Fruit fly (Drosophila melanogaster) whole organism, embryonic: ENCODE measurements around the gene Trim9.

ENCODE experiments used
- CG10462 ChIP-seq: fragments of 200-800 bp; sonication (Bioruptor generic); optimal IDR thresholded peaks from 2 replicates; lab custom pipeline; 2016; ENCODE audit warnings: missing biosample characterization, missing genetic modification characterization
- CG10654 ChIP-seq: fragments of 200-800 bp; sonication (Bioruptor generic); optimal IDR thresholded peaks from 2 replicates; lab custom pipeline; 2016; ENCODE audit warnings: missing biosample characterization, missing genetic modification characterization
- CG11085 ChIP-seq: fragments of 200-800 bp; sonication (Bioruptor generic); IDR thresholded peaks from 2 replicates; pipeline ENCODE4 v1.3.6; 2022; ENCODE audit warnings: missing biosample characterization, missing genetic modification characterization
- CG11398 ChIP-seq: fragments of 200-800 bp; sonication (Bioruptor generic); optimal IDR thresholded peaks from 2 replicates; lab custom pipeline; 2016; ENCODE audit warnings: missing biosample characterization, missing genetic modification characterization
- CG12104 ChIP-seq: fragments of 200-800 bp; sonication (Bioruptor generic); optimal IDR thresholded peaks from 3 replicates; lab custom pipeline; 2016; ENCODE audit warnings: missing biosample characterization, missing genetic modification characterization
- CG12744 ChIP-seq: fragments of 200-800 bp; sonication (Bioruptor generic); optimal IDR thresholded peaks from 2 replicates; lab custom pipeline; 2016; ENCODE audit warnings: missing biosample characterization, missing genetic modification characterization
- CG1832 ChIP-seq: fragments of 200-800 bp; sonication (Bioruptor generic); optimal IDR thresholded peaks from 2 replicates; lab custom pipeline; 2017; ENCODE audit warnings: missing biosample characterization, mild to moderate bottlenecking, missing genetic modification characterization, inconsistent platforms
- CG18619 ChIP-seq: fragments of 200-800 bp; sonication (Bioruptor generic); optimal IDR thresholded peaks from 3 replicates; lab custom pipeline; 2017; ENCODE audit warnings: missing biosample characterization, mild to moderate bottlenecking, missing genetic modification characterization
- CG18764 ChIP-seq: fragments of 200-800 bp; sonication (Bioruptor generic); optimal IDR thresholded peaks from 3 replicates; lab custom pipeline; 2016; ENCODE audit warnings: missing biosample characterization, missing genetic modification characterization
- CG3065 ChIP-seq: fragments of 200-800 bp; sonication (Bioruptor generic); optimal IDR thresholded peaks from 2 replicates; lab custom pipeline; 2016; ENCODE audit warnings: missing biosample characterization, missing genetic modification characterization
- CG31224 ChIP-seq: fragments of 200-800 bp; sonication (Bioruptor generic); IDR thresholded peaks from 2 replicates; pipeline ENCODE4 v1.3.6; 2022; ENCODE audit warnings: missing biosample characterization, missing genetic modification characterization
- CG3847 ChIP-seq: fragments of 200-800 bp; sonication (Bioruptor generic); IDR thresholded peaks from 2 replicates; pipeline ENCODE4 v1.3.6; 2022; ENCODE audit warnings: missing biosample characterization, missing genetic modification characterization
- CG3995 ChIP-seq: fragments of 200-800 bp; sonication (Bioruptor generic); optimal IDR thresholded peaks from 3 replicates; lab custom pipeline; 2016; ENCODE audit warnings: missing biosample characterization, missing genetic modification characterization
- CG4328 ChIP-seq: fragments of 200-800 bp; sonication (Bioruptor generic); optimal IDR thresholded peaks from 3 replicates; lab custom pipeline; 2017; ENCODE audit warnings: missing biosample characterization, missing genetic modification reagents, missing genetic modification characterization
- CG4360 ChIP-seq: fragments of 200-800 bp; sonication (Bioruptor generic); IDR thresholded peaks from 2 replicates; pipeline ENCODE4 v1.3.6; 2022; ENCODE audit warnings: missing biosample characterization, missing genetic modification characterization
- CG6175 ChIP-seq: fragments of 200-800 bp; sonication (Bioruptor generic); IDR thresholded peaks from 3 replicates; pipeline ENCODE4 v1.3.6; 2022; ENCODE audit warnings: missing biosample characterization, missing genetic modification characterization
- CG6254 ChIP-seq: fragments of 200-800 bp; sonication (Bioruptor generic); optimal IDR thresholded peaks from 3 replicates; lab custom pipeline; 2017; ENCODE audit warnings: mild to moderate bottlenecking, missing biosample characterization, missing genetic modification reagents, missing genetic modification characterization
- CG7839 ChIP-seq: fragments of 200-800 bp; sonication (Bioruptor generic); optimal IDR thresholded peaks from 3 replicates; lab custom pipeline; 2018; ENCODE audit warnings: missing biosample characterization, mild to moderate bottlenecking, missing genetic modification characterization, moderate library complexity
- CG7928 ChIP-seq: fragments of 200-800 bp; sonication (Bioruptor generic); optimal IDR thresholded peaks from 2 replicates; lab custom pipeline; 2017; ENCODE audit warnings: missing biosample characterization, mild to moderate bottlenecking, missing genetic modification characterization
- CG8359 ChIP-seq: fragments of 200-800 bp; sonication (Bioruptor generic); optimal IDR thresholded peaks from 2 replicates; lab custom pipeline; 2017; ENCODE audit warnings: missing biosample characterization, mild to moderate bottlenecking, missing genetic modification characterization, borderline replicate concordance
- E2f1 ChIP-seq: fragments of 200-800 bp; sonication (Bioruptor generic); IDR thresholded peaks from 2 replicates; pipeline ENCODE4 v1.3.6; 2022; ENCODE audit warnings: missing biosample characterization, missing genetic modification characterization
- HLH3B ChIP-seq: fragments of 200-800 bp; sonication (Bioruptor generic); IDR thresholded peaks from 2 replicates; pipeline ENCODE4 v1.3.6; 2022; ENCODE audit warnings: missing biosample characterization, missing genetic modification characterization
- Hand ChIP-seq: fragments of 200-800 bp; sonication (Bioruptor generic); optimal IDR thresholded peaks from 2 replicates; lab custom pipeline; 2017; ENCODE audit warnings: mild to moderate bottlenecking, missing biosample characterization, missing genetic modification reagents, missing genetic modification characterization
- Hey ChIP-seq: fragments of 200-800 bp; sonication (Bioruptor generic); optimal IDR thresholded peaks from 3 replicates; lab custom pipeline; 2018; ENCODE audit warnings: missing biosample characterization, mild to moderate bottlenecking, missing genetic modification characterization
- Hsf ChIP-seq: fragments of 200-800 bp; sonication (Bioruptor generic); optimal IDR thresholded peaks from 3 replicates; lab custom pipeline; 2016; ENCODE audit warnings: missing biosample characterization, missing genetic modification characterization
- Lhr ChIP-seq: fragments of 200-800 bp; sonication (Bioruptor generic); optimal IDR thresholded peaks from 3 replicates; lab custom pipeline; 2017; ENCODE audit warnings: mild to moderate bottlenecking, missing biosample characterization, missing genetic modification reagents, missing genetic modification characterization
- Neu2 ChIP-seq: fragments of 200-800 bp; sonication (Bioruptor generic); optimal IDR thresholded peaks from 3 replicates; lab custom pipeline; 2016; ENCODE audit warnings: missing biosample characterization, missing genetic modification characterization, borderline replicate concordance
- Nf-YA ChIP-seq: fragments of 200-800 bp; sonication (Bioruptor generic); IDR thresholded peaks from 2 replicates; pipeline ENCODE4 v1.3.6; 2022; ENCODE audit warnings: missing biosample characterization, missing genetic modification characterization
- Side ChIP-seq: fragments of 200-800 bp; sonication (Bioruptor generic); optimal IDR thresholded peaks from 2 replicates; lab custom pipeline; 2016; ENCODE audit warnings: missing biosample characterization, missing genetic modification characterization
- Six4 ChIP-seq: fragments of 200-800 bp; sonication (Bioruptor generic); optimal IDR thresholded peaks from 2 replicates; lab custom pipeline; 2016; ENCODE audit warnings: missing biosample characterization, missing genetic modification characterization
- YL-1 ChIP-seq: fragments of 200-800 bp; sonication (Bioruptor generic); optimal IDR thresholded peaks from 3 replicates; lab custom pipeline; 2017; ENCODE audit warnings: missing biosample characterization, mild to moderate bottlenecking, missing genetic modification characterization
- aop ChIP-seq: fragments of 200-800 bp; sonication (Bioruptor generic); IDR thresholded peaks from 2 replicates; pipeline ENCODE4 v1.3.6; 2022; ENCODE audit warnings: missing biosample characterization, missing genetic modification characterization
- bab2 ChIP-seq: fragments of 200-800 bp; sonication (Bioruptor generic); optimal IDR thresholded peaks from 2 replicates; lab custom pipeline; 2016; ENCODE audit warnings: missing biosample characterization, missing genetic modification characterization
- cato ChIP-seq: fragments of 200-800 bp; sonication (Bioruptor generic); optimal IDR thresholded peaks from 2 replicates; lab custom pipeline; 2016; ENCODE audit warnings: missing biosample characterization, missing genetic modification characterization, borderline replicate concordance
- dimm ChIP-seq: fragments of 200-800 bp; sonication (Bioruptor generic); IDR thresholded peaks from 2 replicates; pipeline ENCODE4 v1.3.6; 2022; ENCODE audit warnings: missing biosample characterization, missing genetic modification characterization
- emc ChIP-seq: fragments of 200-800 bp; sonication (Bioruptor generic); optimal IDR thresholded peaks from 2 replicates; lab custom pipeline; 2016; ENCODE audit warnings: missing biosample characterization, missing genetic modification characterization
- ewg ChIP-seq: fragments of 200-800 bp; sonication (Bioruptor generic); optimal IDR thresholded peaks from 3 replicates; lab custom pipeline; 2017; ENCODE audit warnings: mild to moderate bottlenecking, missing biosample characterization, missing genetic modification reagents, missing genetic modification characterization
- exex ChIP-seq: fragments of 200-800 bp; sonication (Bioruptor generic); optimal IDR thresholded peaks from 4 replicates; lab custom pipeline; 2018; ENCODE audit warnings: missing biosample characterization, mild to moderate bottlenecking, missing genetic modification characterization, moderate library complexity
- gfzf ChIP-seq: fragments of 200-800 bp; sonication (Bioruptor generic); optimal IDR thresholded peaks from 2 replicates; lab custom pipeline; 2016; ENCODE audit warnings: missing biosample characterization, mild to moderate bottlenecking, missing genetic modification characterization, moderate library complexity
- grn ChIP-seq: fragments of 200-800 bp; sonication (Bioruptor generic); optimal IDR thresholded peaks from 3 replicates; lab custom pipeline; 2017; ENCODE audit warnings: missing biosample characterization, missing genetic modification characterization
- hth ChIP-seq: fragments of >200 bp; optimal IDR thresholded peaks from 2 replicates; lab custom pipeline; 2017; ENCODE audit warnings: inconsistent platforms
- knrl ChIP-seq: fragments of 200-800 bp; sonication (Bioruptor generic); IDR thresholded peaks from 3 replicates; pipeline ENCODE4 v1.3.6; 2022; ENCODE audit warnings: missing biosample characterization, missing genetic modification characterization; ENCODE audit not compliant: partially characterized antibody
- nerfin-1 ChIP-seq: fragments of 200-800 bp; sonication (Bioruptor generic); optimal IDR thresholded peaks from 3 replicates; lab custom pipeline; 2019; ENCODE audit warnings: missing biosample characterization, mild to moderate bottlenecking, missing genetic modification characterization, moderate library complexity
- p53 ChIP-seq: fragments of 200-800 bp; sonication (Bioruptor generic); optimal IDR thresholded peaks from 2 replicates; lab custom pipeline; 2016; ENCODE audit warnings: missing biosample characterization, missing genetic modification characterization
- pnt ChIP-seq: fragments of 200-800 bp; sonication (Bioruptor generic); optimal IDR thresholded peaks from 3 replicates; lab custom pipeline; 2016; ENCODE audit warnings: missing biosample characterization, missing genetic modification characterization
- repo ChIP-seq: fragments of 200-800 bp; sonication (Bioruptor generic); optimal IDR thresholded peaks from 2 replicates; lab custom pipeline; 2016; ENCODE audit warnings: missing biosample characterization, missing genetic modification characterization
- rib ChIP-seq: fragments of 200-800 bp; sonication (Bioruptor generic); IDR thresholded peaks from 2 replicates; pipeline ENCODE4 v1.3.6; 2022; ENCODE audit warnings: missing biosample characterization, missing genetic modification characterization
- schlank ChIP-seq: fragments of 200-800 bp; sonication (Bioruptor generic); optimal IDR thresholded peaks from 2 replicates; lab custom pipeline; 2018; ENCODE audit warnings: missing biosample characterization, mild to moderate bottlenecking, missing genetic modification characterization
- sim ChIP-seq: fragments of 200-800 bp; sonication (Bioruptor generic); IDR thresholded peaks from 2 replicates; pipeline ENCODE4 v1.3.6; 2022; ENCODE audit warnings: missing biosample characterization, missing genetic modification characterization
- tna ChIP-seq: fragments of 200-800 bp; sonication (Bioruptor generic); IDR thresholded peaks from 2 replicates; pipeline ENCODE4 v1.3.6; 2022; ENCODE audit warnings: missing biosample characterization, missing genetic modification characterization; ENCODE audit not compliant: partially characterized antibody
- trem ChIP-seq: fragments of 200-800 bp; optimal IDR thresholded peaks from 3 replicates; lab custom pipeline; 2019; ENCODE audit warnings: missing biosample characterization, mild to moderate bottlenecking, missing genetic modification characterization, moderate library complexity
- yki ChIP-seq: fragments of >200 bp; optimal IDR thresholded peaks from 3 replicates; lab custom pipeline; 2018

Trim9 gene

dm6 chr2L:10565674-10566073 lies 21.0 kb downstream of the Trim9 start (continued):
- peak; percentile 51; the same call in 1 of the 2 replicates for TF ChIP-seq CG11085 (GFP tag; lab: Robert Waterston, UW)
- TF ChIP-seq sim (GFP tag; lab: Robert Waterston, UW) = 0 out of 2 replicates have a peak, but pooled peaks have one; percentile 26
- TF ChIP-seq cato (GFP tag; lab: Kevin White, UChicago) = no peak
- TF ChIP-seq E2f1 (GFP tag; lab: Robert Waterston, UW) = peak; percentile 57; the same call in 1 of the 2 replicates
- TF ChIP-seq dimm (GFP tag; lab: Robert Waterston, UW) = no peak
- TF ChIP-seq yki (lab: Kevin White, UChicago) = no peak
- no peak for TF ChIP-seq CG3995 (GFP tag; lab: Kevin White, UChicago)
- TF ChIP-seq rib (GFP tag; lab: Robert Waterston, UW) = no peak
- TF ChIP-seq CG6175 (GFP tag; lab: Robert Waterston, UW) = no peak
- no peak for TF ChIP-seq Lhr (GFP tag; lab: Kevin White, UChicago)
- no peak for TF ChIP-seq pnt (GFP tag; lab: Kevin White, UChicago)
- peak; percentile 13 for TF ChIP-seq Hsf
- peak; percentile 51; the same call in 1 of the 2 replicates for TF ChIP-seq CG31224 (GFP tag; lab: Robert Waterston, UW)
- no peak for TF ChIP-seq gfzf (GFP tag; lab: Kevin White, UChicago)
- no peak for TF ChIP-seq CG12744 (GFP tag; lab: Kevin White, UChicago)
- no peak for TF ChIP-seq CG4328
- TF ChIP-seq aop (GFP tag; lab: Robert Waterston, UW) = no peak
- TF ChIP-seq trem (tag; lab: Kevin White, UChicago) = no peak
- TF ChIP-seq exex (tag; lab: Kevin White, UChicago) = no peak
- TF ChIP-seq knrl (GFP tag; lab: Robert Waterston, UW) = no peak
- no peak for TF ChIP-seq grn
- no peak for TF ChIP-seq nerfin-1 (tag; lab: Kevin White, UChicago)
- TF ChIP-seq CG4360 = no peak
- TF ChIP-seq CG12104 (GFP tag; lab: Kevin White, UChicago) = no peak
- TF ChIP-seq hth (lab: Kevin White, UChicago) = no peak
- no peak for TF ChIP-seq Hey
- TF ChIP-seq CG10654 (GFP tag; lab: Kevin White, UChicago) = no peak
- TF ChIP-seq CG10462 = no peak
- TF ChIP-seq Side = peak; percentile 52
- no peak for TF ChIP-seq ewg (GFP tag; lab: Kevin White, UChicago)
- TF ChIP-seq Neu2 (GFP tag; lab: Kevin White, UChicago) = no peak
- no peak for TF ChIP-seq CG6254 (GFP tag; lab: Kevin White, UChicago)
- TF ChIP-seq p53 (GFP tag; lab: Kevin White, UChicago) = no peak
- TF ChIP-seq tna (GFP tag; lab: Robert Waterston, UW) = no peak
- peak; percentile 57 for TF ChIP-seq CG7839 (tag; lab: Kevin White, UChicago)
- no peak for TF ChIP-seq CG11398 (GFP tag; lab: Kevin White, UChicago)
- TF ChIP-seq CG3065 (GFP tag; lab: Kevin White, UChicago) = no peak
- peak; percentile 49 for TF ChIP-seq CG18619
- no peak for TF ChIP-seq YL-1 (GFP tag; lab: Kevin White, UChicago)
- no peak for TF ChIP-seq CG18764 (GFP tag; lab: Kevin White, UChicago)
- TF ChIP-seq CG8359 (GFP tag; lab: Kevin White, UChicago) = no peak
- TF ChIP-seq CG3847 (GFP tag; lab: Robert Waterston, UW) = 0 out of 2 replicates have a peak, but pooled peaks have one; percentile 48
- TF ChIP-seq emc (GFP tag; lab: Kevin White, UChicago) = no peak
- TF ChIP-seq Nf-YA (GFP tag; lab: Robert Waterston, UW) = no peak
- no peak for TF ChIP-seq CG1832 (GFP tag; lab: Kevin White, UChicago)
- TF ChIP-seq Hand (GFP tag; lab: Kevin White, UChicago) = peak; percentile 80
- TF ChIP-seq Six4 = no peak
- no peak for TF ChIP-seq repo
- no peak for TF ChIP-seq bab2 (GFP tag; lab: Kevin White, UChicago)
- peak; percentile 9 for TF ChIP-seq schlank
- no peak for TF ChIP-seq CG7928
- peak; percentile 56; the same call in 1 of the 2 replicates for TF ChIP-seq HLH3B (GFP tag; lab: Robert Waterston, UW)
